Worm (Caenorhabditis elegans) whole organism, midembryonic: Measurements from ENCODE around the gene C39B5.14.

Experiments
- T22C8.4 ChIP-seq: fragments of 200-800 bp; sonication (Bioruptor generic); IDR thresholded peaks from 2 replicates; pipeline ENCODE4 v1.3.6; 2022; ENCODE audit warnings: missing genetic modification characterization, missing compliant biosample characterization
- cog-1 ChIP-seq: sonication (generic microtip); optimal IDR thresholded peaks from 2 replicates; lab custom pipeline; 2016; ENCODE audit warnings: missing genetic modification characterization, missing compliant biosample characterization
- flt-1 ChIP-seq: fragments of 200-800 bp; sonication (Bioruptor generic); IDR thresholded peaks from 2 replicates; pipeline ENCODE4 v1.3.6; 2022; ENCODE audit warnings: missing genetic modification characterization, missing compliant biosample characterization
- klf-2 ChIP-seq: fragments of 200-800 bp; sonication (Bioruptor generic); conservative IDR thresholded peaks from 2 replicates; pipeline ENCODE4 v1.3.6; 2022; ENCODE audit warnings: missing genetic modification reagents, missing genetic modification characterization, missing compliant biosample characterization
- med-1 ChIP-seq: sonication (generic microtip); optimal IDR thresholded peaks from 2 replicates; lab custom pipeline; 2017; ENCODE audit warnings: missing genetic modification characterization, mild to moderate bottlenecking, missing compliant biosample characterization, antibody characterized with exemption, missing genetic modification reagents; ENCODE audit not compliant: insufficient read depth
- ref-1 ChIP-seq: fragments of 200-800 bp; sonication (Bioruptor generic); conservative IDR thresholded peaks from 2 replicates; pipeline ENCODE4 v1.3.6; 2022; ENCODE audit warnings: missing genetic modification reagents, missing genetic modification characterization, missing compliant biosample characterization
- tab-1 ChIP-seq: fragments of 200-800 bp; sonication (Bioruptor generic); IDR thresholded peaks from 2 replicates; pipeline ENCODE4 v1.3.6; 2022; ENCODE audit warnings: missing genetic modification characterization, missing compliant biosample characterization
- ztf-23 ChIP-seq: fragments of 200-800 bp; sonication (Bioruptor generic); IDR thresholded peaks from 2 replicates; pipeline ENCODE4 v1.3.6; 2022; ENCODE audit warnings: missing genetic modification reagents, missing genetic modification characterization, missing compliant biosample characterization
- ztf-29 ChIP-seq: fragments of 200-800 bp; sonication (Bioruptor generic); IDR thresholded peaks from 2 replicates; pipeline ENCODE4 v1.3.6; 2022; ENCODE audit warnings: missing genetic modification reagents, missing genetic modification characterization, missing compliant biosample characterization

The C39B5.14 gene

ce11 chrIII:2223932-2224331, 12.7 kb downstream of the C39B5.14 start, which contains the start of gene srd-65:
srd-65 (minus strand) TSS chrIII:2224032.
- no peak for TF ChIP-seq ztf-23 (GFP tag; lab: Robert Waterston, UW)
- TF ChIP-seq ref-1 (GFP tag; lab: Robert Waterston, UW): no peak
- no peak for TF ChIP-seq tab-1 (GFP tag; lab: Robert Waterston, UW)
- TF ChIP-seq cog-1: no peak
- no peak for TF ChIP-seq klf-2 (GFP tag; lab: Robert Waterston, UW)
- no peak for TF ChIP-seq T22C8.4 (GFP tag; lab: Robert Waterston, UW)
- no peak for TF ChIP-seq med-1 (GFP tag; lab: Kevin White, UChicago)
- TF ChIP-seq ztf-29 (GFP tag; lab: Robert Waterston, UW): no peak
- TF ChIP-seq flt-1 (GFP tag; lab: Robert Waterston, UW): no peak

ce11 chrIII:2224478-2224877, 13.3 kb downstream of the C39B5.14 start, which contains the start of gene fbxa-38:
fbxa-38 (plus strand) TSS chrIII:2224672.
- TF ChIP-seq tab-1 (GFP tag; lab: Robert Waterston, UW): no peak

ce11 chrIII:2227407-2227806, 16.2 kb downstream of the C39B5.14 start, which contains the start of gene fbxa-62:
fbxa-62 (plus strand) TSS chrIII:2227707.
- no peak for TF ChIP-seq flt-1 (GFP tag; lab: Robert Waterston, UW)

ce11 chrIII:2232360-2232759, 21.1 kb downstream of the C39B5.14 start, which contains the start of gene fbxa-47:
fbxa-47 (minus strand) TSS chrIII:2232460.
- TF ChIP-seq ztf-23 (GFP tag; lab: Robert Waterston, UW) (no peak), med-1 (GFP tag; lab: Kevin White, UChicago) (no peak), ref-1 (GFP tag; lab: Robert Waterston, UW) (no peak), cog-1 (no peak), T22C8.4 (GFP tag; lab: Robert Waterston, UW) (no peak), ztf-29 (GFP tag; lab: Robert Waterston, UW) (no peak), tab-1 (GFP tag; lab: Robert Waterston, UW) (no peak), klf-2 (GFP tag; lab: Robert Waterston, UW) (no peak), flt-1 (GFP tag; lab: Robert Waterston, UW) (no peak)

ce11 chrIII:2233399-2233798, 22.2 kb downstream of the C39B5.14 start:
- no peak for TF ChIP-seq tab-1 (GFP tag; lab: Robert Waterston, UW)
- TF ChIP-seq ztf-29 (GFP tag; lab: Robert Waterston, UW): no peak
- TF ChIP-seq T22C8.4 (GFP tag; lab: Robert Waterston, UW): no peak
- no peak for TF ChIP-seq cog-1
- no peak for TF ChIP-seq ref-1 (GFP tag; lab: Robert Waterston, UW)
- no peak for TF ChIP-seq med-1 (GFP tag; lab: Kevin White, UChicago)
- no peak for TF ChIP-seq klf-2 (GFP tag; lab: Robert Waterston, UW)
- no peak for TF ChIP-seq ztf-23 (GFP tag; lab: Robert Waterston, UW)
- TF ChIP-seq flt-1 (GFP tag; lab: Robert Waterston, UW): no peak

ce11 chrIII:2234192-2234934, 23.1 kb downstream of the C39B5.14 start, which contains the start of gene C39B5.2:
C39B5.2 (plus strand) TSS chrIII:2234884.
- TF ChIP-seq flt-1 (GFP tag; lab: Robert Waterston, UW) (peak; percentile 52; the same call in 1 of the 2 replicates), cog-1 (no peak), T22C8.4 (GFP tag; lab: Robert Waterston, UW) (no peak), tab-1 (GFP tag; lab: Robert Waterston, UW) (no peak), ztf-23 (GFP tag; lab: Robert Waterston, UW) (no peak)

ce11 chrIII:2239587-2240144, 28.4 kb downstream of the C39B5.14 start, which contains the start of gene C39B5.10:
C39B5.10 (minus strand) TSS chrIII:2239637.
- TF ChIP-seq ztf-23 (GFP tag; lab: Robert Waterston, UW): no peak
- no peak for TF ChIP-seq T22C8.4 (GFP tag; lab: Robert Waterston, UW)
- TF ChIP-seq flt-1 (GFP tag; lab: Robert Waterston, UW): no peak
- TF ChIP-seq klf-2 (GFP tag; lab: Robert Waterston, UW): no peak
- TF ChIP-seq cog-1: no peak
- TF ChIP-seq ref-1 (GFP tag; lab: Robert Waterston, UW): no peak
- no peak for TF ChIP-seq med-1 (GFP tag; lab: Kevin White, UChicago)

- no peak for TF ChIP-seq T22C8.4 (GFP tag; lab: Robert Waterston, UW)
- TF ChIP-seq tab-1 (GFP tag; lab: Robert Waterston, UW): no peak
- no peak for TF ChIP-seq klf-2 (GFP tag; lab: Robert Waterston, UW)
- TF ChIP-seq med-1 (GFP tag; lab: Kevin White, UChicago): no peak
- no peak for TF ChIP-seq cog-1
- no peak for TF ChIP-seq ztf-29 (GFP tag; lab: Robert Waterston, UW)
- TF ChIP-seq flt-1 (GFP tag; lab: Robert Waterston, UW): no peak
- no peak for TF ChIP-seq ref-1 (GFP tag; lab: Robert Waterston, UW)
- TF ChIP-seq ztf-23 (GFP tag; lab: Robert Waterston, UW): no peak
Measured at ce11 chrIII:2240471-2240870, 29.3 kb downstream of the C39B5.14 start, which contains the start of gene srz-56. srz-56 (plus strand) TSS chrIII:2240771.

- no peak for TF ChIP-seq flt-1 (GFP tag; lab: Robert Waterston, UW)
- TF ChIP-seq T22C8.4 (GFP tag; lab: Robert Waterston, UW): no peak
- TF ChIP-seq ztf-29 (GFP tag; lab: Robert Waterston, UW): no peak
- no peak for TF ChIP-seq klf-2 (GFP tag; lab: Robert Waterston, UW)
- TF ChIP-seq med-1 (GFP tag; lab: Kevin White, UChicago): no peak
- TF ChIP-seq cog-1: no peak
- TF ChIP-seq ref-1 (GFP tag; lab: Robert Waterston, UW): no peak
- TF ChIP-seq ztf-23 (GFP tag; lab: Robert Waterston, UW): no peak
- TF ChIP-seq tab-1 (GFP tag; lab: Robert Waterston, UW): no peak
Measured at ce11 chrIII:2243617-2244016, 32.4 kb downstream of the C39B5.14 start.
